Fruit fly (Drosophila melanogaster) whole organism, embryonic: ENCODE results near the gene CG33107.

Experiments used
- B-H1 ChIP-seq: fragments of 200-800 bp; sonication (Bioruptor generic); IDR thresholded peaks from 3 replicates; pipeline ENCODE4 v1.3.6; 2022; ENCODE audit warnings: missing biosample characterization, missing genetic modification characterization
- CG10274 ChIP-seq: fragments of 200-800 bp; sonication (Bioruptor generic); optimal IDR thresholded peaks from 3 replicates; lab custom pipeline; 2017; ENCODE audit warnings: missing biosample characterization, mild to moderate bottlenecking, missing genetic modification characterization
- CG10366 ChIP-seq: fragments of 200-800 bp; sonication (Bioruptor generic); IDR thresholded peaks from 2 replicates; pipeline ENCODE4 v1.3.6; 2022; ENCODE audit warnings: missing biosample characterization, missing genetic modification characterization
- CG11085 ChIP-seq: fragments of 200-800 bp; sonication (Bioruptor generic); IDR thresholded peaks from 2 replicates; pipeline ENCODE4 v1.3.6; 2022; ENCODE audit warnings: missing biosample characterization, missing genetic modification characterization
- CG11093 ChIP-seq: fragments of 200-800 bp; sonication (Bioruptor generic); IDR thresholded peaks from 3 replicates; pipeline ENCODE4 v1.3.6; 2022; ENCODE audit warnings: missing biosample characterization, missing genetic modification characterization
- CG12391 ChIP-seq: fragments of 200-800 bp; sonication (Bioruptor generic); optimal IDR thresholded peaks from 3 replicates; lab custom pipeline; 2018; ENCODE audit warnings: missing biosample characterization, mild to moderate bottlenecking, missing genetic modification characterization, moderate library complexity
- CG12659 ChIP-seq: fragments of 200-800 bp; sonication (Bioruptor generic); optimal IDR thresholded peaks from 3 replicates; lab custom pipeline; 2017; ENCODE audit warnings: mild to moderate bottlenecking, missing biosample characterization, missing genetic modification reagents, missing genetic modification characterization
- CG13123 ChIP-seq: fragments of 200-800 bp; sonication (Bioruptor generic); optimal IDR thresholded peaks from 2 replicates; lab custom pipeline; 2016; ENCODE audit warnings: missing biosample characterization, missing genetic modification characterization
- CG13287 ChIP-seq: fragments of 200-800 bp; sonication (Bioruptor generic); IDR thresholded peaks from 2 replicates; pipeline ENCODE4 v1.3.6; 2022; ENCODE audit warnings: missing biosample characterization, missing genetic modification characterization; ENCODE audit not compliant: partially characterized antibody
- CG13424 ChIP-seq: fragments of 200-800 bp; sonication (Bioruptor generic); optimal IDR thresholded peaks from 2 replicates; lab custom pipeline; 2019; ENCODE audit warnings: missing biosample characterization, mild to moderate bottlenecking, missing genetic modification characterization, moderate library complexity
- CG14710 ChIP-seq: fragments of 200-800 bp; sonication (Bioruptor generic); optimal IDR thresholded peaks from 3 replicates; lab custom pipeline; 2019; ENCODE audit warnings: missing biosample characterization, mild to moderate bottlenecking, missing genetic modification characterization, moderate library complexity
- CG14965 ChIP-seq: fragments of 200-800 bp; sonication (Bioruptor generic); optimal IDR thresholded peaks from 2 replicates; lab custom pipeline; 2016; ENCODE audit warnings: missing biosample characterization, missing genetic modification characterization, borderline replicate concordance
- CG17361 ChIP-seq: fragments of 200-800 bp; sonication (Bioruptor generic); IDR thresholded peaks from 3 replicates; pipeline ENCODE4 v1.3.6; 2022; ENCODE audit warnings: missing biosample characterization, missing genetic modification characterization
- CG17385 ChIP-seq: fragments of 200-800 bp; sonication (Bioruptor generic); optimal IDR thresholded peaks from 3 replicates; lab custom pipeline; 2018; ENCODE audit warnings: missing biosample characterization, mild to moderate bottlenecking, missing genetic modification characterization
- CG2120 ChIP-seq: fragments of 200-800 bp; sonication (Bioruptor generic); optimal IDR thresholded peaks from 3 replicates; lab custom pipeline; 2016; ENCODE audit warnings: missing biosample characterization, missing genetic modification characterization
- CG30020 ChIP-seq: fragments of 200-800 bp; optimal IDR thresholded peaks from 2 replicates; lab custom pipeline; 2019; ENCODE audit warnings: missing biosample characterization, mild to moderate bottlenecking, missing genetic modification characterization, moderate library complexity
- CG32767 ChIP-seq: fragments of 200-800 bp; sonication (Bioruptor generic); IDR thresholded peaks from 2 replicates; pipeline ENCODE4 v1.3.6; 2022; ENCODE audit warnings: missing biosample characterization, missing genetic modification characterization
- CG33557 ChIP-seq: fragments of 200-800 bp; sonication (Bioruptor generic); optimal IDR thresholded peaks from 2 replicates; lab custom pipeline; 2019; ENCODE audit warnings: missing biosample characterization, mild to moderate bottlenecking, missing genetic modification characterization, moderate library complexity
- CG3407 ChIP-seq: fragments of 200-800 bp; sonication (Bioruptor generic); optimal IDR thresholded peaks from 2 replicates; lab custom pipeline; 2018; ENCODE audit warnings: missing biosample characterization, mild to moderate bottlenecking, missing genetic modification characterization
- CG7963 ChIP-seq: fragments of 200-800 bp; sonication (Bioruptor generic); IDR thresholded peaks from 3 replicates; pipeline ENCODE4 v1.3.6; 2022; ENCODE audit warnings: missing biosample characterization, missing genetic modification characterization; ENCODE audit not compliant: partially characterized antibody
- CG8944 ChIP-seq: fragments of 200-800 bp; sonication (Bioruptor generic); optimal IDR thresholded peaks from 3 replicates; lab custom pipeline; 2016; ENCODE audit warnings: missing biosample characterization, missing genetic modification characterization
- CG9727 ChIP-seq: fragments of 200-800 bp; sonication (Bioruptor generic); optimal IDR thresholded peaks from 3 replicates; lab custom pipeline; 2017; ENCODE audit warnings: missing biosample characterization, mild to moderate bottlenecking, missing genetic modification characterization
- D19A ChIP-seq: fragments of 200-800 bp; optimal IDR thresholded peaks from 3 replicates; lab custom pipeline; 2019; ENCODE audit warnings: missing biosample characterization, mild to moderate bottlenecking, missing genetic modification characterization, moderate library complexity
- Doc2 ChIP-seq: fragments of 200-800 bp; sonication (Bioruptor generic); IDR thresholded peaks from 2 replicates; pipeline ENCODE4 v1.3.6; 2022; ENCODE audit warnings: missing biosample characterization, missing genetic modification characterization
- E2f1 ChIP-seq: fragments of 200-800 bp; sonication (Bioruptor generic); IDR thresholded peaks from 2 replicates; pipeline ENCODE4 v1.3.6; 2022; ENCODE audit warnings: missing biosample characterization, missing genetic modification characterization
- Fer2 ChIP-seq: fragments of 200-800 bp; sonication (Bioruptor generic); optimal IDR thresholded peaks from 2 replicates; lab custom pipeline; 2018; ENCODE audit warnings: missing biosample characterization, mild to moderate bottlenecking, missing genetic modification characterization, moderate library complexity
- GATAe ChIP-seq: fragments of 200-800 bp; sonication (Bioruptor generic); conservative IDR thresholded peaks from 2 replicates; pipeline ENCODE4 v1.3.6; 2022; ENCODE audit warnings: missing biosample characterization, missing genetic modification characterization
- HHEX ChIP-seq: fragments of 200-800 bp; sonication (Bioruptor generic); optimal IDR thresholded peaks from 3 replicates; lab custom pipeline; 2017; ENCODE audit warnings: missing biosample characterization, mild to moderate bottlenecking, missing genetic modification characterization, missing genetic modification reagents
- HLH3B ChIP-seq: fragments of 200-800 bp; sonication (Bioruptor generic); IDR thresholded peaks from 2 replicates; pipeline ENCODE4 v1.3.6; 2022; ENCODE audit warnings: missing biosample characterization, missing genetic modification characterization
- Hr3 ChIP-seq: fragments of 200-800 bp; sonication (Bioruptor generic); optimal IDR thresholded peaks from 3 replicates; lab custom pipeline; 2016; ENCODE audit warnings: missing biosample characterization, missing genetic modification characterization
- Ravus ChIP-seq: fragments of 200-800 bp; sonication (Bioruptor generic); IDR thresholded peaks from 2 replicates; pipeline ENCODE4 v1.3.6; 2022; ENCODE audit warnings: missing biosample characterization, missing genetic modification characterization
- Side ChIP-seq: fragments of 200-800 bp; sonication (Bioruptor generic); optimal IDR thresholded peaks from 2 replicates; lab custom pipeline; 2016; ENCODE audit warnings: missing biosample characterization, missing genetic modification characterization
- Sox102F ChIP-seq: fragments of 200-800 bp; sonication (Bioruptor generic); optimal IDR thresholded peaks from 2 replicates; lab custom pipeline; 2018; ENCODE audit warnings: missing biosample characterization, mild to moderate bottlenecking, missing genetic modification characterization, moderate library complexity
- Xrp1 ChIP-seq: fragments of 200-800 bp; sonication (Bioruptor generic); IDR thresholded peaks from 2 replicates; pipeline ENCODE4 v1.3.6; 2022; ENCODE audit warnings: missing biosample characterization, missing genetic modification characterization
- bbx ChIP-seq: fragments of 200-800 bp; sonication (Bioruptor generic); IDR thresholded peaks from 2 replicates; pipeline ENCODE4 v1.3.6; 2022; ENCODE audit warnings: missing biosample characterization, missing genetic modification characterization; ENCODE audit not compliant: partially characterized antibody
- btn ChIP-seq: fragments of 200-800 bp; sonication (Bioruptor generic); optimal IDR thresholded peaks from 2 replicates; lab custom pipeline; 2016; ENCODE audit warnings: missing biosample characterization, missing genetic modification characterization
- chinmo ChIP-seq: fragments of 200-800 bp; sonication (Bioruptor generic); IDR thresholded peaks from 4 replicates; pipeline ENCODE4 v1.3.6; 2022; ENCODE audit warnings: missing biosample characterization, missing genetic modification characterization; ENCODE audit not compliant: partially characterized antibody
- crc ChIP-seq: fragments of 200-800 bp; sonication (Bioruptor generic); optimal IDR thresholded peaks from 2 replicates; lab custom pipeline; 2016; ENCODE audit warnings: missing biosample characterization, missing genetic modification characterization
- dan ChIP-seq: fragments of 200-800 bp; sonication (Bioruptor generic); IDR thresholded peaks from 2 replicates; pipeline ENCODE4 v1.3.6; 2022; ENCODE audit warnings: missing biosample characterization, missing genetic modification characterization
- esg ChIP-seq: fragments of 200-800 bp; sonication (Bioruptor generic); conservative IDR thresholded peaks from 2 replicates; pipeline ENCODE4 v1.3.6; 2022; ENCODE audit warnings: missing biosample characterization, missing genetic modification characterization
- eyg ChIP-seq: fragments of 200-800 bp; sonication (Bioruptor generic); optimal IDR thresholded peaks from 3 replicates; lab custom pipeline; 2016; ENCODE audit warnings: missing biosample characterization, missing genetic modification characterization
- hbn ChIP-seq: fragments of 200-800 bp; sonication (Bioruptor generic); IDR thresholded peaks from 2 replicates; pipeline ENCODE4 v1.3.6; 2022; ENCODE audit warnings: missing biosample characterization, missing genetic modification characterization; ENCODE audit not compliant: partially characterized antibody
- knrl ChIP-seq: fragments of 200-800 bp; sonication (Bioruptor generic); IDR thresholded peaks from 3 replicates; pipeline ENCODE4 v1.3.6; 2022; ENCODE audit warnings: missing biosample characterization, missing genetic modification characterization; ENCODE audit not compliant: partially characterized antibody
- oc ChIP-seq: fragments of 200-800 bp; sonication (Bioruptor generic); optimal IDR thresholded peaks from 2 replicates; lab custom pipeline; 2018; ENCODE audit warnings: missing biosample characterization, mild to moderate bottlenecking, missing genetic modification characterization, moderate library complexity
- schlank ChIP-seq: fragments of 200-800 bp; sonication (Bioruptor generic); optimal IDR thresholded peaks from 2 replicates; lab custom pipeline; 2018; ENCODE audit warnings: missing biosample characterization, mild to moderate bottlenecking, missing genetic modification characterization
- sens-2 ChIP-seq: fragments of 200-800 bp; sonication (Bioruptor generic); IDR thresholded peaks from 2 replicates; pipeline ENCODE4 v1.3.6; 2022; ENCODE audit warnings: missing biosample characterization, missing genetic modification characterization
- sima ChIP-seq: fragments of 200-800 bp; sonication (Bioruptor generic); optimal IDR thresholded peaks from 2 replicates; lab custom pipeline; 2016; ENCODE audit warnings: missing biosample characterization, missing genetic modification characterization
- stc ChIP-seq: fragments of 200-800 bp; sonication (Bioruptor generic); IDR thresholded peaks from 2 replicates; pipeline ENCODE4 v1.3.6; 2022; ENCODE audit warnings: missing biosample characterization, missing genetic modification characterization
- sug ChIP-seq: fragments of 200-800 bp; optimal IDR thresholded peaks from 2 replicates; lab custom pipeline; 2019; ENCODE audit warnings: missing biosample characterization, mild to moderate bottlenecking, missing genetic modification characterization, moderate library complexity
- trh ChIP-seq: fragments of 200-800 bp; sonication (Bioruptor generic); optimal IDR thresholded peaks from 2 replicates; lab custom pipeline; 2016; ENCODE audit warnings: missing biosample characterization, missing genetic modification characterization
- zfh2 ChIP-seq: fragments of 200-800 bp; sonication (Bioruptor generic); optimal IDR thresholded peaks from 2 replicates; lab custom pipeline; 2016; ENCODE audit warnings: missing biosample characterization, missing genetic modification characterization

The CG33107 gene

DNA sequence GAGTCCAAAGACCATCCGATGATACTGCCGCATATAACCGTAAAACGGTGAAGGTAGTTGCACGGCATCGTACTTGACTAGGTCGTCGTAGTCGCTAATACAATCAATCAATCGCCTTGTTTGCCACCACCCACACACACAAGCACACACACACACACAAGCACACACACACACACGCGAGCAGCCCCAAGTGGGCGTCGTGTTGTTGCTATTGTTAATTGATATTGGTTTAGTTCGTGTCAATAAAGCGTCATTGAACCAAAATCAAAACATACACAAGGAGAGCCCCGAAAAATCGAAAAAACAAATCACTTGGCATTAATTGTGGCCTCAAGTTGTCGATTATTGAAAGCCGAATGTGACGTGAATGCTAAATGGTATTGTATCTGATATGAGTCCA, 11.9 kb upstream of the CG33107 start (continued):
- no peak for TF ChIP-seq CG13287
- TF ChIP-seq CG7963 (GFP tag; lab: Robert Waterston, UW) = no peak
- peak; percentile 41; the same call in 1 of the 2 replicates for TF ChIP-seq CG32767 (GFP tag; lab: Robert Waterston, UW)
- no peak for TF ChIP-seq Ravus (GFP tag; lab: Robert Waterston, UW)
- peak; percentile 44 for TF ChIP-seq CG17385
- no peak for TF ChIP-seq oc (tag; lab: Kevin White, UChicago)
- TF ChIP-seq Xrp1 (GFP tag; lab: Robert Waterston, UW) = peak; percentile 79
- TF ChIP-seq schlank (tag; lab: Kevin White, UChicago) = peak; percentile 46
- TF ChIP-seq CG13123 (GFP tag; lab: Kevin White, UChicago) = peak; percentile 40
- peak; percentile 59 for TF ChIP-seq HHEX (GFP tag; lab: Kevin White, UChicago)
- TF ChIP-seq CG2120 (GFP tag; lab: Kevin White, UChicago) = no peak
- TF ChIP-seq CG33557 = peak; percentile 56
- peak; percentile 58 for TF ChIP-seq sug (tag; lab: Kevin White, UChicago)
- no peak for TF ChIP-seq btn (GFP tag; lab: Kevin White, UChicago)
- TF ChIP-seq CG10274 = peak; percentile 9
- no peak for TF ChIP-seq dan (GFP tag; lab: Robert Waterston, UW)
- TF ChIP-seq sens-2 = peak; percentile 60
- TF ChIP-seq CG10366 (GFP tag; lab: Robert Waterston, UW) = peak; percentile 32
- peak; percentile 59; the same call in 1 of the 2 replicates for TF ChIP-seq HLH3B
- no peak for TF ChIP-seq bbx (GFP tag; lab: Robert Waterston, UW)
- TF ChIP-seq CG8944 (GFP tag; lab: Kevin White, UChicago) = peak; percentile 5
- peak; percentile 34 for TF ChIP-seq CG14710 (tag; lab: Kevin White, UChicago)
- TF ChIP-seq trh (GFP tag; lab: Kevin White, UChicago) = no peak
- peak; percentile 32 for TF ChIP-seq Side
- TF ChIP-seq CG11093 (GFP tag; lab: Robert Waterston, UW) = peak; percentile 7; the same call in 1 of the 3 replicates
- TF ChIP-seq CG3407 (GFP tag; lab: Kevin White, UChicago) = peak; percentile 66
- TF ChIP-seq Doc2 (GFP tag; lab: Robert Waterston, UW) = no peak
- peak; percentile 27 for TF ChIP-seq Sox102F (GFP tag; lab: Kevin White, UChicago)
- peak; percentile 30 for TF ChIP-seq CG14965 (GFP tag; lab: Kevin White, UChicago)
- no peak for TF ChIP-seq knrl (GFP tag; lab: Robert Waterston, UW)
- TF ChIP-seq zfh2 (GFP tag; lab: Kevin White, UChicago) = no peak
- no peak for TF ChIP-seq CG11085 (GFP tag; lab: Robert Waterston, UW)
- no peak for TF ChIP-seq GATAe (GFP tag; lab: Robert Waterston, UW)
- TF ChIP-seq esg (GFP tag; lab: Robert Waterston, UW) = no peak
- peak; percentile 38; the same call in 1 of the 3 replicates for TF ChIP-seq B-H1
- TF ChIP-seq hbn (GFP tag; lab: Robert Waterston, UW) = no peak
- no peak for TF ChIP-seq sima (GFP tag; lab: Kevin White, UChicago)
- TF ChIP-seq Hr3 (GFP tag; lab: Kevin White, UChicago) = no peak
- peak; percentile 11 for TF ChIP-seq CG12391 (tag; lab: Kevin White, UChicago)
- TF ChIP-seq stc (GFP tag; lab: Robert Waterston, UW) = peak; percentile 26; the same call in 1 of the 2 replicates
- no peak for TF ChIP-seq crc (GFP tag; lab: Kevin White, UChicago)
- TF ChIP-seq eyg (GFP tag; lab: Kevin White, UChicago) = no peak
- no peak for TF ChIP-seq CG17361 (GFP tag; lab: Robert Waterston, UW)
- no peak for TF ChIP-seq Fer2 (tag; lab: Kevin White, UChicago)
- 0 out of 4 replicates have a peak, but pooled peaks have one; percentile 37 for TF ChIP-seq chinmo (GFP tag; lab: Robert Waterston, UW)
- no peak for TF ChIP-seq E2f1 (GFP tag; lab: Robert Waterston, UW)
- TF ChIP-seq CG12659 = peak; percentile 19
- peak; percentile 7 for TF ChIP-seq CG13424 (tag; lab: Kevin White, UChicago)
- peak; percentile 65 for TF ChIP-seq CG9727 (GFP tag; lab: Kevin White, UChicago)
- no peak for TF ChIP-seq CG30020 (tag; lab: Kevin White, UChicago)
- TF ChIP-seq D19A (tag; lab: Kevin White, UChicago) = peak; percentile 5
